Worm (Caenorhabditis elegans): ENCODE results near the gene srz-95.
A peak's percentile ranks its signal among the peaks of the same experiment; 100 is the strongest.

The srz-95 gene

ce11 chrV:16950036-16950435, 41.8 kb upstream of the srz-95 start (continued):
- TF ChIP-seq akir-1 (GFP tag; optimal IDR thresholded peaks at IDR 0.05) (no peak), snpc-4 (GFP tag; optimal IDR thresholded peaks at IDR 0.05) (no peak), snpc-4 (tag; optimal IDR thresholded peaks at IDR 0.05) (peak in 1 of 4 experiments; percentile 40), B0035.1 (tag; optimal IDR thresholded peaks at IDR 0.05) (no peak), tbx-9 (tag; optimal IDR thresholded peaks at IDR 0.05; ENCODE audit: borderline replicate concordance) (no peak), ztf-18 (tag; optimal IDR thresholded peaks at IDR 0.05) (no peak), lir-1 (GFP tag; conservative IDR thresholded peaks at IDR 0.05) (no peak), dox-1 (GFP tag; IDR thresholded peaks at IDR 0.05) (no peak), ets-4 (GFP tag; optimal IDR thresholded peaks at IDR 0.05) (no peak), bed-1 (GFP tag; IDR thresholded peaks at IDR 0.05) (no peak), dpl-1 (GFP tag; optimal IDR thresholded peaks at IDR 0.05) (peak; percentile 38), attf-6 (GFP tag; IDR thresholded peaks at IDR 0.05) (peak; percentile 78), Y53F4B.3 (GFP tag; IDR thresholded peaks at IDR 0.05) (no peak), madf-3 (GFP tag; IDR thresholded peaks at IDR 0.05) (0 out of 2 replicates have a peak, but pooled peaks have one; percentile 42), hlh-26 (GFP tag; conservative IDR thresholded peaks at IDR 0.05) (no peak), F55B11.4 (tag; optimal IDR thresholded peaks at IDR 0.05; ENCODE audit: borderline replicate concordance, insufficient read depth) (no peak), zim-3 (tag; optimal IDR thresholded peaks at IDR 0.05) (no peak), lin-35 (GFP tag; optimal IDR thresholded peaks at IDR 0.05) (no peak)

- TF ChIP-seq bed-1 (GFP tag; IDR thresholded peaks at IDR 0.05) (no peak), cebp-2 (GFP tag; IDR thresholded peaks at IDR 0.05) (no peak), ccch-3 (GFP tag; optimal IDR thresholded peaks at IDR 0.05) (no peak), ztf-22 (GFP tag; optimal IDR thresholded peaks at IDR 0.05) (no peak), dox-1 (GFP tag; IDR thresholded peaks at IDR 0.05) (no peak), madf-6 (GFP tag; IDR thresholded peaks at IDR 0.05) (no peak), dpff-1 (tag; optimal IDR thresholded peaks at IDR 0.05) (no peak), ztf-28 (GFP tag; IDR thresholded peaks at IDR 0.05) (no peak), F49E8.2 (tag; optimal IDR thresholded peaks at IDR 0.05; ENCODE audit: insufficient read depth) (no peak), egl-18 (GFP tag; IDR thresholded peaks at IDR 0.05) (no peak), snpc-1.3 (tag; optimal IDR thresholded peaks at IDR 0.05; ENCODE audit: insufficient read depth) (no peak), F23B12.7 (tag; optimal IDR thresholded peaks at IDR 0.05; ENCODE audit: insufficient read depth) (no peak), attf-6 (GFP tag; IDR thresholded peaks at IDR 0.05) (no peak), ZK185.1 (tag; optimal IDR thresholded peaks at IDR 0.05; ENCODE audit: poor library complexity, severe bottlenecking) (no peak), ztf-25 (GFP tag; IDR thresholded peaks at IDR 0.05) (no peak), sptf-2 (GFP tag; optimal IDR thresholded peaks at IDR 0.05) (no peak), hmg-20 (GFP tag; IDR thresholded peaks at IDR 0.05) (no peak), nhr-90 (tag; optimal IDR thresholded peaks at IDR 0.05) (no peak), athp-1 (tag; optimal IDR thresholded peaks at IDR 0.05) (no peak), F37B4.10 (GFP tag; IDR thresholded peaks at IDR 0.05) (no peak)
Measured at ce11 chrV:16951504-16951903, 40.3 kb upstream of the srz-95 start, which contains the start of gene clec-238. Gene clec-238 (plus strand): TSS chrV:16951804.

- TF ChIP-seq zfh-2 (GFP tag; conservative IDR thresholded peaks at IDR 0.05) (no peak), F55B11.4 (tag; optimal IDR thresholded peaks at IDR 0.05; ENCODE audit: borderline replicate concordance, insufficient read depth) (no peak), bed-2 (GFP tag; IDR thresholded peaks at IDR 0.05) (no peak), ztf-18 (tag; optimal IDR thresholded peaks at IDR 0.05) (no peak), egrh-3 (GFP tag; IDR thresholded peaks at IDR 0.05) (no peak), somi-1 (GFP tag; optimal IDR thresholded peaks at IDR 0.05) (no peak), Y67H2A.10 (GFP tag; conservative IDR thresholded peaks at IDR 0.05) (no peak), tbp1 (GFP tag; optimal IDR thresholded peaks at IDR 0.05) (no peak), die-1 (tag; optimal IDR thresholded peaks at IDR 0.05) (no peak), Y79H2A.3 (GFP tag; conservative IDR thresholded peaks at IDR 0.05) (no peak), sptf-2 (GFP tag; optimal IDR thresholded peaks at IDR 0.05) (no peak), mel-28 (tag; optimal IDR thresholded peaks at IDR 0.05; ENCODE audit: borderline replicate concordance) (no peak), nhr-27 (tag; optimal IDR thresholded peaks at IDR 0.05) (no peak), Y53G8AR.9 (GFP tag; conservative IDR thresholded peaks at IDR 0.05) (no peak), attf-6 (GFP tag; IDR thresholded peaks at IDR 0.05) (no peak), efl-1 (GFP tag; optimal IDR thresholded peaks at IDR 0.05) (no peak)
Measured at ce11 chrV:16954766-16955165, 37.1 kb upstream of the srz-95 start, which contains the start of gene srh-206. Gene srh-206 (minus strand): TSS chrV:16954866.
